Worm (Caenorhabditis elegans): ENCODE data around the gene T13C5.3.

Gene T13C5.3

ce11 chrX:6187848-6188247 lies 9.5 kb downstream of the T13C5.3 start, which contains the start of gene T13C5.10:
Gene T13C5.10 (plus strand): TSS chrX:6188148.
- TF ChIP-seq ztf-29 (GFP tag; IDR thresholded peaks at IDR 0.05): no peak
- TF ChIP-seq cog-1 (tag; optimal IDR thresholded peaks at IDR 0.05): no peak
- no peak for TF ChIP-seq tab-1 (GFP tag; IDR thresholded peaks at IDR 0.05)
- TF ChIP-seq ztf-23 (GFP tag; IDR thresholded peaks at IDR 0.05): no peak
- TF ChIP-seq med-1 (GFP tag; optimal IDR thresholded peaks at IDR 0.05; ENCODE audit: insufficient read depth): no peak
- TF ChIP-seq klf-2 (GFP tag; conservative IDR thresholded peaks at IDR 0.05): no peak
- no peak for TF ChIP-seq ref-1 (GFP tag; conservative IDR thresholded peaks at IDR 0.05)
- no peak for TF ChIP-seq flt-1 (GFP tag; IDR thresholded peaks at IDR 0.05)
- no peak for TF ChIP-seq T22C8.4 (GFP tag; IDR thresholded peaks at IDR 0.05)

DNA sequence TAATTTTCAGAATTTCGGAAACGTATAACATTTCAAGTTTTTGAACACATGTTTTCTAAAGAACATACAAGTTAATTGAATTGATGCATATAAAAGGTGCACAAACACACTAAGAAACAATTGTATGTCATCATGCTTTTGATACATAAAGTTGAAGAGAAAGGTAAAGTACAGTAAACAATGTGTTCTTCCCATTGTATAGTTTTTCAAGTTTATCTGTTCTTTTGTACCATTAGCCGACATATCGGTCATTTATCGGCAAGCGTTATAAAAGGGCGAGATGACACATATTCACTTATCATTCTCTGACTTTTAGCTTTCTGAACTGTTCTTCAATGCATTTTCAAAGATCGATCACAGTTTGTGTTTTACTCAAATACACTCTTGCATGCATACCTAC lies 11.6 kb downstream of the T13C5.3 start, which contains the start of gene T13C5.9:
T13C5.9 (plus strand) TSS at position 301 of the 400 bp plus-strand sequence.
- no peak for TF ChIP-seq klf-2 (GFP tag; conservative IDR thresholded peaks at IDR 0.05)
- TF ChIP-seq tab-1 (GFP tag; IDR thresholded peaks at IDR 0.05): no peak
- TF ChIP-seq cog-1 (tag; optimal IDR thresholded peaks at IDR 0.05): no peak
- TF ChIP-seq ztf-29 (GFP tag; IDR thresholded peaks at IDR 0.05): no peak
- no peak for TF ChIP-seq ztf-23 (GFP tag; IDR thresholded peaks at IDR 0.05)
- no peak for TF ChIP-seq ref-1 (GFP tag; conservative IDR thresholded peaks at IDR 0.05)
- no peak for TF ChIP-seq flt-1 (GFP tag; IDR thresholded peaks at IDR 0.05)
- no peak for TF ChIP-seq med-1 (GFP tag; optimal IDR thresholded peaks at IDR 0.05; ENCODE audit: insufficient read depth)
- TF ChIP-seq T22C8.4 (GFP tag; IDR thresholded peaks at IDR 0.05): no peak

DNA sequence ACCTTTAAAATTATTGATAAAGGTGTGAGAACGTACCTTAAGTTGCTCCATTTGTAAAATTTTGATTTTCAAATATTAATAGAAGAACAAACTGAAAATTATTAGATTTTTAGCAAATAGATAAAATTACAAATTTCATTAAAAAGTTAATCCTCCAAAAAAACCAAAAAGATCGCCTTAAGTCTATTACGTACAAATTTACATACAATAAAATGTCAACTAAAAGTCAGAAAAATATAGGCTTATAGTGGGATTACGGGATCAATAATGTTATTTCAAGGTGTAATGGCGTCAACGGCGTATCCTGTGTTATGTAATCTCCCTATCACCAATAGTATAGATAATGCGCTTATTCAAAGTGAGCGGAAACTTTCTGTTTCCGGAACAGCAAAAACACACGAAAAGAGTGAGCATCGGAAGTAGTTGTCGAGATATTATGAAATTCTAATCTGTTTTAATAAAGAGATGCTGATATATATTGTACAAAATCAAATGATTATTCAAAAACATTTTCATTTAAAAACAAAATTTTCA lies 15.9 kb downstream of the T13C5.3 start, which contains the start of gene ceh-54:
ceh-54 (minus strand) TSS at position 51 of the 534 bp plus-strand sequence.
- TF ChIP-seq T22C8.4 (GFP tag; IDR thresholded peaks at IDR 0.05) (no peak), ref-1 (GFP tag; conservative IDR thresholded peaks at IDR 0.05) (no peak), klf-2 (GFP tag; conservative IDR thresholded peaks at IDR 0.05) (no peak), med-1 (GFP tag; optimal IDR thresholded peaks at IDR 0.05; ENCODE audit: insufficient read depth) (no peak), cog-1 (tag; optimal IDR thresholded peaks at IDR 0.05) (no peak), ztf-29 (GFP tag; IDR thresholded peaks at IDR 0.05) (no peak), tab-1 (GFP tag; IDR thresholded peaks at IDR 0.05) (no peak), ztf-23 (GFP tag; IDR thresholded peaks at IDR 0.05) (no peak), flt-1 (GFP tag; IDR thresholded peaks at IDR 0.05) (no peak)

DNA sequence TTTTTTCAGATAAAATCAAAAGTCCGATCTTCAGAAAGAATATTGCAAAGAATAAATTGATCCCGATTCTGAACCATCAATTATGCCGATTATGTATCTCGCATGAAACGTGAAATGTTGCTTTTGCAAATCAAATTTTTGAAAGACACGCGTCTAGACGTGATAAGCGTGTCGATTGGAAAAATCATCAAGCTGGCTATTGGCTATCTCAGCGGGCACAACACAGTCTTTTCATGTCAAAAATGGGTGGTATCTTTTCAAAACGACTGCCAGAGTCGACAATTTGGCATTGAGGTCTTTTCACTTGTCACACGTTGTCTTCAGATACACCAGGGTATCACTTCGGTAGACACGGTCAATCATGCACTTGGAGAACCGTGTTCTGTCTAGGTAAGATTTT lies 18.3 kb downstream of the T13C5.3 start, which contains the start of gene daf-9:
daf-9 (plus strand) TSS at position 301 of the 400 bp plus-strand sequence.
- TF ChIP-seq tab-1 (GFP tag; IDR thresholded peaks at IDR 0.05) (no peak), cog-1 (tag; optimal IDR thresholded peaks at IDR 0.05) (no peak), ztf-29 (GFP tag; IDR thresholded peaks at IDR 0.05) (no peak)

- TF ChIP-seq tab-1 (GFP tag; IDR thresholded peaks at IDR 0.05): no peak
These were observed 23.2 kb downstream of the T13C5.3 start for ce11 chrX:6201542-6201941.

- TF ChIP-seq T22C8.4 (GFP tag; IDR thresholded peaks at IDR 0.05): no peak
- TF ChIP-seq klf-2 (GFP tag; conservative IDR thresholded peaks at IDR 0.05): no peak
- no peak for TF ChIP-seq flt-1 (GFP tag; IDR thresholded peaks at IDR 0.05)
- TF ChIP-seq med-1 (GFP tag; optimal IDR thresholded peaks at IDR 0.05; ENCODE audit: insufficient read depth): no peak
- no peak for TF ChIP-seq cog-1 (tag; optimal IDR thresholded peaks at IDR 0.05)
- no peak for TF ChIP-seq ref-1 (GFP tag; conservative IDR thresholded peaks at IDR 0.05)
- TF ChIP-seq tab-1 (GFP tag; IDR thresholded peaks at IDR 0.05): no peak
- no peak for TF ChIP-seq ztf-29 (GFP tag; IDR thresholded peaks at IDR 0.05)
- TF ChIP-seq ztf-23 (GFP tag; IDR thresholded peaks at IDR 0.05): no peak
These were observed 24.5 kb downstream of the T13C5.3 start for ce11 chrX:6202809-6203208.

DNA sequence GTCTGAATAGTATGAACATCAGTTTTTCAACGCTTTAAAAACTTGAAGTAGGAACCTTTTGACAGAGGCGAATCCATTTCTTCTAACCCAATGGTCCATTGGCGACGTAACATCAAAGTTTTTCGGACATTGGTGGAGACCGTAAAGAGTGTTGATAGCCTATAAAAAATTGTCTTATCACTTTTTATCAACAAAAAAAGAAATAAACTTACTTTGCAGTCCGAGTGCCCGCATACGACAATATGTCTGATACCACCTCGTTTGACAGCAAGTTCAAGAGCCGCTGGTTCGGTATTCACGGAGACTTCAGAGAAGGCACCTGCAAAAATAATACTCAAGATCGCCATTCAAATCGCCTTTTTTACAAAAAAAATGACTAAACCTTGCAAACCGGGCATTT lies 25.0 kb downstream of the T13C5.3 start:
- TF ChIP-seq tab-1 (GFP tag; IDR thresholded peaks at IDR 0.05) (no peak), klf-2 (GFP tag; conservative IDR thresholded peaks at IDR 0.05) (no peak), med-1 (GFP tag; optimal IDR thresholded peaks at IDR 0.05; ENCODE audit: insufficient read depth) (no peak), ref-1 (GFP tag; conservative IDR thresholded peaks at IDR 0.05) (no peak), cog-1 (tag; optimal IDR thresholded peaks at IDR 0.05) (no peak), ztf-29 (GFP tag; IDR thresholded peaks at IDR 0.05) (no peak), T22C8.4 (GFP tag; IDR thresholded peaks at IDR 0.05) (no peak), flt-1 (GFP tag; IDR thresholded peaks at IDR 0.05) (no peak), ztf-23 (GFP tag; IDR thresholded peaks at IDR 0.05) (no peak)

ce11 chrX:6204696-6205232 lies 26.4 kb downstream of the T13C5.3 start, which contains the start of gene bca-1:
Gene bca-1 (minus strand): TSS chrX:6204746.
- TF ChIP-seq klf-2 (GFP tag; conservative IDR thresholded peaks at IDR 0.05) (no peak), tab-1 (GFP tag; IDR thresholded peaks at IDR 0.05) (no peak), flt-1 (GFP tag; IDR thresholded peaks at IDR 0.05) (no peak), ref-1 (GFP tag; conservative IDR thresholded peaks at IDR 0.05) (no peak), ztf-23 (GFP tag; IDR thresholded peaks at IDR 0.05) (no peak), T22C8.4 (GFP tag; IDR thresholded peaks at IDR 0.05) (no peak), ztf-29 (GFP tag; IDR thresholded peaks at IDR 0.05) (no peak), cog-1 (tag; optimal IDR thresholded peaks at IDR 0.05) (no peak), med-1 (GFP tag; optimal IDR thresholded peaks at IDR 0.05; ENCODE audit: insufficient read depth) (no peak)

- no peak for TF ChIP-seq ref-1 (GFP tag; conservative IDR thresholded peaks at IDR 0.05)
- no peak for TF ChIP-seq ztf-29 (GFP tag; IDR thresholded peaks at IDR 0.05)
- TF ChIP-seq tab-1 (GFP tag; IDR thresholded peaks at IDR 0.05): no peak
- TF ChIP-seq flt-1 (GFP tag; IDR thresholded peaks at IDR 0.05): no peak
- TF ChIP-seq cog-1 (tag; optimal IDR thresholded peaks at IDR 0.05): no peak
- TF ChIP-seq T22C8.4 (GFP tag; IDR thresholded peaks at IDR 0.05): no peak
- TF ChIP-seq klf-2 (GFP tag; conservative IDR thresholded peaks at IDR 0.05): no peak
- no peak for TF ChIP-seq ztf-23 (GFP tag; IDR thresholded peaks at IDR 0.05)
- TF ChIP-seq med-1 (GFP tag; optimal IDR thresholded peaks at IDR 0.05; ENCODE audit: insufficient read depth): no peak
These were observed 27.0 kb downstream of the T13C5.3 start for ce11 chrX:6205325-6205724.

DNA sequence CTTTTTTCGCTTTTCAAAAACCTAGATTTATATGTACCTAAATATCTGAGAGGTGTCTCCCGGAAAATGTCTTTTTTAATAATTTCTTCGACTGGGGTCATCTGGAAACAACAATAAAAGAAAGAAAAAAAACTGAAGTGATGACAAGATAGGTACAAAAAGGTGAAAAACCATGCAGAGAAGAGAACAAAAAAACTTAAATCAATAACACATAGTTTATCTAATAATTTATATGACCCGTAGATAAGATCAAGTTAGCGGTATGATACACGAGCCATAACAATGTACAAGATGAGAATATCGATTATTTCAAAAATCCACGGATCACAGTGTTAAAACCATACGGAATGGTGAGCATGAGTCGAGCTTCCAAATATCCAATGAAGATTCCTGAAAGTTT lies 28.0 kb downstream of the T13C5.3 start, which contains the start of gene mtp-18:
mtp-18 (minus strand) TSS at position 101 of the 400 bp plus-strand sequence.
- no peak for TF ChIP-seq ref-1 (GFP tag; conservative IDR thresholded peaks at IDR 0.05)
